5 fruit fly cellular contexts compared by ENCODE assay signal in the genomic region with DNA sequence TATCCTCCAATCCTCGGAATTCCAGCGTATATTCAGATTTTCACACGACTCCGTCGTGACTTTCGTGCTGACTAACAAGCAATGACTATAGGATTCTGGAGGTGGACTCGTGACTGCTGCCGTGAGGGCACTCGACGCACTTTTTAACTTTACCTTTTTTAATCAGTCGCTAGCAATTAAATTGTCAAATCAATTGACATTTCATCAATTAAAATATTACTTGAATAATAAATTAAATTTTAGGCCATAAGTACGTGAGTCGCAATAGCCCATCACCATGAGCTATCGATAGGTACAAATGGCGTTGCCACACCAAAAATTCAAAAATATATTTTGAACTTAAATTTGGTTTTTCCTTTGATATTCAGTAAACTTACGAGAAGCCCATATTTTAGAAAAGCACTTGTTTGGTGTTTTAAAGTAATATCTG.
TF ChIP-seq lines count a peak whose summit lies in the region.

A gene (minus strand): TSS at position 87 of the 430 bp plus-strand sequence.

TF ChIP-seq in whole organism, adult, 20 proteins besides CTCF, POLR2A, EP300 and RAD21 (continued from another document):
- TF ChIP-seq CG12768 (GFP tag; optimal IDR thresholded peaks at IDR 0.05; lab: Kevin White, UChicago) (peak; percentile 78), CG5204 (GFP tag; optimal IDR thresholded peaks at IDR 0.05; lab: Kevin White, UChicago) (no peak), tj (GFP tag; optimal IDR thresholded peaks at IDR 0.05; lab: Kevin White, UChicago) (peak; percentile 82)
TF ChIP-seq in whole organism, adult: peak in this region for 16.

TF ChIP-seq in whole organism, embryonic, 481 proteins besides CTCF, POLR2A, EP300 and RAD21 (continued from another document and continues in another):
- peak; percentile 73 for TF ChIP-seq disco-r (GFP tag; optimal IDR thresholded peaks at IDR 0.05; lab: Kevin White, UChicago)
- peak; percentile 88 for TF ChIP-seq CG14710 (tag; optimal IDR thresholded peaks at IDR 0.05; lab: Kevin White, UChicago)
- TF ChIP-seq sqz (GFP tag; optimal IDR thresholded peaks at IDR 0.05; lab: Kevin White, UChicago): no peak
- TF ChIP-seq HLHmδ (GFP tag; optimal IDR thresholded peaks at IDR 0.05; lab: Kevin White, UChicago): no peak
- peak; percentile 97 for TF ChIP-seq CG13775 (GFP tag; optimal IDR thresholded peaks at IDR 0.05; lab: Kevin White, UChicago)
- TF ChIP-seq CG34422 (GFP tag; IDR thresholded peaks at IDR 0.05; lab: Robert Waterston, UW): peak; percentile 93
- peak; percentile 80 for TF ChIP-seq Lhr (GFP tag; optimal IDR thresholded peaks at IDR 0.05; lab: Kevin White, UChicago)
- TF ChIP-seq yki (optimal IDR thresholded peaks at IDR 0.05; lab: Kevin White, UChicago): no peak
- peak; percentile 84 for TF ChIP-seq CG3838 (GFP tag; optimal IDR thresholded peaks at IDR 0.05; lab: Kevin White, UChicago)
- TF ChIP-seq PHDP (tag; optimal IDR thresholded peaks at IDR 0.05; lab: Kevin White, UChicago): peak; percentile 95
- TF ChIP-seq CG17912 (GFP tag; optimal IDR thresholded peaks at IDR 0.05; lab: Kevin White, UChicago): peak; percentile 46
- peak; percentile 95 for TF ChIP-seq sob (GFP tag; IDR thresholded peaks at IDR 0.05; lab: Robert Waterston, UW)
- peak; percentile 91 for TF ChIP-seq sug (tag; optimal IDR thresholded peaks at IDR 0.05; lab: Kevin White, UChicago)
- TF ChIP-seq eyg (GFP tag; optimal IDR thresholded peaks at IDR 0.05; lab: Kevin White, UChicago): peak; percentile 73
- peak; percentile 71 for TF ChIP-seq Blimp-1 (GFP tag; optimal IDR thresholded peaks at IDR 0.05; lab: Kevin White, UChicago)
- TF ChIP-seq vnd (GFP tag; IDR thresholded peaks at IDR 0.05; lab: Robert Waterston, UW; ENCODE audit: partially characterized antibody): peak; percentile 100
- peak; percentile 57 for TF ChIP-seq en (GFP tag; optimal IDR thresholded peaks at IDR 0.05; lab: Kevin White, UChicago)
- TF ChIP-seq dmrt99B (tag; optimal IDR thresholded peaks at IDR 0.05; lab: Kevin White, UChicago): peak; percentile 84
- peak; percentile 79 for TF ChIP-seq CG11398 (GFP tag; optimal IDR thresholded peaks at IDR 0.05; lab: Kevin White, UChicago)
- TF ChIP-seq croc (GFP tag; conservative IDR thresholded peaks at IDR 0.05; lab: Robert Waterston, UW): peak; percentile 87
- TF ChIP-seq ken (GFP tag; IDR thresholded peaks at IDR 0.05; lab: Robert Waterston, UW): peak; percentile 95
- TF ChIP-seq Poxn (GFP tag; IDR thresholded peaks at IDR 0.05; lab: Robert Waterston, UW): peak; percentile 83
- TF ChIP-seq ro (GFP tag; IDR thresholded peaks at IDR 0.05; lab: Robert Waterston, UW): peak; percentile 70
- peak; percentile 84 for TF ChIP-seq ara (GFP tag; IDR thresholded peaks at IDR 0.05; lab: Robert Waterston, UW)
- peak; percentile 89 for TF ChIP-seq Six4 (GFP tag; optimal IDR thresholded peaks at IDR 0.05; lab: Kevin White, UChicago)
- TF ChIP-seq CG42726 (GFP tag; IDR thresholded peaks at IDR 0.05; lab: Robert Waterston, UW; ENCODE audit: partially characterized antibody): peak; percentile 91
- TF ChIP-seq row (GFP tag; IDR thresholded peaks at IDR 0.05; lab: Robert Waterston, UW): peak; percentile 99
- peak; percentile 94 for TF ChIP-seq CG10543 (GFP tag; optimal IDR thresholded peaks at IDR 0.05; lab: Kevin White, UChicago)
- TF ChIP-seq CG1603 (tag; optimal IDR thresholded peaks at IDR 0.05; lab: Kevin White, UChicago): peak; percentile 95
- peak; percentile 15 for TF ChIP-seq CG6765 (GFP tag; optimal IDR thresholded peaks at IDR 0.05; lab: Kevin White, UChicago)

TF ChIP-seq in whole organism, prepupa, 60 proteins besides CTCF, POLR2A, EP300 and RAD21 (continued from another document and continues in another):
- peak; percentile 95 for TF ChIP-seq acj6 (GFP tag; optimal IDR thresholded peaks at IDR 0.05; lab: Kevin White, UChicago)
- peak; percentile 66 for TF ChIP-seq net (GFP tag; optimal IDR thresholded peaks at IDR 0.05; lab: Kevin White, UChicago)
- peak; percentile 54 for TF ChIP-seq CG8319 (GFP tag; optimal IDR thresholded peaks at IDR 0.05; lab: Kevin White, UChicago)
- peak; percentile 20 to 54 for TF ChIP-seq salr (GFP tag; optimal IDR thresholded peaks at IDR 0.05; lab: Kevin White, UChicago)
- peak; percentile 73 for TF ChIP-seq achi (GFP tag; optimal IDR thresholded peaks at IDR 0.05; lab: Kevin White, UChicago)
- no peak for TF ChIP-seq CG9139 (GFP tag; optimal IDR thresholded peaks at IDR 0.05; lab: Kevin White, UChicago)
- TF ChIP-seq fd59A (GFP tag; optimal IDR thresholded peaks at IDR 0.05; lab: Kevin White, UChicago): peak; percentile 50
- TF ChIP-seq CG8119 (GFP tag; IDR thresholded peaks at IDR 0.05; lab: Robert Waterston, UW): peak; percentile 84
- peak; percentile 95 for TF ChIP-seq Hr39 (GFP tag; optimal IDR thresholded peaks at IDR 0.05; lab: Kevin White, UChicago)
- peak; percentile 32 for TF ChIP-seq fkh (GFP tag; optimal IDR thresholded peaks at IDR 0.05; lab: Kevin White, UChicago)
- peak; percentile 84 for TF ChIP-seq dac (GFP tag; optimal IDR thresholded peaks at IDR 0.05; lab: Kevin White, UChicago)
- peak; percentile 88 for TF ChIP-seq Eip93F (GFP tag; optimal IDR thresholded peaks at IDR 0.05; lab: Kevin White, UChicago)
- peak; percentile 79 for TF ChIP-seq CG3032 (tag; optimal IDR thresholded peaks at IDR 0.05; lab: Kevin White, UChicago)
- TF ChIP-seq CG8632 (GFP tag; optimal IDR thresholded peaks at IDR 0.05; lab: Kevin White, UChicago): peak; percentile 87
- peak in 1 of 2 experiments; percentile 63 for TF ChIP-seq ss (GFP tag; optimal IDR thresholded peaks at IDR 0.05; lab: Kevin White, UChicago)
- TF ChIP-seq lz (GFP tag; optimal IDR thresholded peaks at IDR 0.05; lab: Kevin White, UChicago): peak; percentile 96
- peak; percentile 74 for TF ChIP-seq CG1621 (tag; optimal IDR thresholded peaks at IDR 0.05; lab: Kevin White, UChicago)
- peak; percentile 90 for TF ChIP-seq CG15336 (GFP tag; IDR thresholded peaks at IDR 0.05; lab: Robert Waterston, UW)
- TF ChIP-seq pdm3 (GFP tag; optimal IDR thresholded peaks at IDR 0.05; lab: Kevin White, UChicago): peak; percentile 95
- TF ChIP-seq cyc (GFP tag; optimal IDR thresholded peaks at IDR 0.05; lab: Kevin White, UChicago): peak; percentile 88
- TF ChIP-seq Ets96B (tag; optimal IDR thresholded peaks at IDR 0.05; lab: Kevin White, UChicago): peak; percentile 72
- peak; percentile 67 for TF ChIP-seq CG7368 (GFP tag; optimal IDR thresholded peaks at IDR 0.05; lab: Kevin White, UChicago)
- TF ChIP-seq CG10669 (GFP tag; optimal IDR thresholded peaks at IDR 0.05; lab: Kevin White, UChicago): peak; percentile 58
- TF ChIP-seq CG16779 (tag; optimal IDR thresholded peaks at IDR 0.05; lab: Kevin White, UChicago): no peak
- peak; percentile 78 for TF ChIP-seq CG11902 (GFP tag; optimal IDR thresholded peaks at IDR 0.05; lab: Kevin White, UChicago)
- no peak for TF ChIP-seq CG6854 (GFP tag; optimal IDR thresholded peaks at IDR 0.05; lab: Kevin White, UChicago)
- TF ChIP-seq CG11294 (GFP tag; IDR thresholded peaks at IDR 0.05; lab: Robert Waterston, UW): peak; percentile 74; the same call in 1 of the 2 replicates
- TF ChIP-seq svp (GFP tag; lab: Kevin White, UChicago): peak; percentile 95
- TF ChIP-seq CG32006 (GFP tag; optimal IDR thresholded peaks at IDR 0.05; lab: Kevin White, UChicago): peak; percentile 91
- TF ChIP-seq spab (GFP tag; optimal IDR thresholded peaks at IDR 0.05; lab: Kevin White, UChicago): no peak
- TF ChIP-seq Ets21C (GFP tag; optimal IDR thresholded peaks at IDR 0.05; lab: Kevin White, UChicago): peak; percentile 82
- peak; percentile 87 for TF ChIP-seq OdsH (GFP tag; optimal IDR thresholded peaks at IDR 0.05; lab: Kevin White, UChicago)

TF ChIP-seq in whole organism, pupa, 21 proteins besides CTCF, POLR2A, EP300 and RAD21 (continued from another document):
- peak; percentile 61 for TF ChIP-seq CG9948 (tag; optimal IDR thresholded peaks at IDR 0.05; lab: Kevin White, UChicago)

TF ChIP-seq in whole organism, wandering third instar larva, 38 proteins besides CTCF, POLR2A, EP300 and RAD21 (continued from another document):
- TF ChIP-seq CG9705 (GFP tag; optimal IDR thresholded peaks at IDR 0.05; lab: Kevin White, UChicago) (peak; percentile 74), br (GFP tag; optimal IDR thresholded peaks at IDR 0.05; lab: Kevin White, UChicago) (peak; percentile 96), Rel (GFP tag; optimal IDR thresholded peaks at IDR 0.05; lab: Kevin White, UChicago) (no peak), Rel (tag; optimal IDR thresholded peaks at IDR 0.05; lab: Kevin White, UChicago) (peak; percentile 70), ey (GFP tag; optimal IDR thresholded peaks at IDR 0.05; lab: Kevin White, UChicago) (peak; percentile 91), Mio (GFP tag; optimal IDR thresholded peaks at IDR 0.05; lab: Kevin White, UChicago) (peak; percentile 78), Sp1 (GFP tag; optimal IDR thresholded peaks at IDR 0.05; lab: Kevin White, UChicago) (peak; percentile 93), dsf (GFP tag; optimal IDR thresholded peaks at IDR 0.05; lab: Kevin White, UChicago; ENCODE audit: borderline replicate concordance) (peak; percentile 94), dmrt93B (GFP tag; optimal IDR thresholded peaks at IDR 0.05; lab: Kevin White, UChicago) (peak; percentile 68), Vsx2 (GFP tag; optimal IDR thresholded peaks at IDR 0.05; lab: Kevin White, UChicago; ENCODE audit: partially characterized antibody) (no peak)
